Worm (Caenorhabditis elegans): ENCODE data around the gene T20D4.7.
"Not testable (repeated sequence)": the region's sequence is repeated elsewhere in the genome, so short reads cannot be mapped to it uniquely, and the experiment has no call there.

- not testable (repeated sequence) for TF ChIP-seq tab-1, ztf-23 (GFP tag; IDR thresholded peaks at IDR 0.05)
Observed at ce11 chrV:3367773-3368172, 40.9 kb upstream of the T20D4.7 start, which contains the start of gene C04E12.2.

Data from whole organism, midembryonic.